Fruit fly (Drosophila melanogaster) whole organism, prepupa: ENCODE data around the gene Tmem43.

Source experiments
- Blimp-1 ChIP-seq: fragments of 200-800 bp; sonication (Bioruptor generic); optimal IDR thresholded peaks from 3 replicates; lab custom pipeline; 2017; ENCODE audit warnings: missing biosample characterization, missing genetic modification characterization, mild to moderate bottlenecking, moderate library complexity, missing genetic modification reagents
- CG10631 ChIP-seq: fragments of 200-800 bp; sonication (Bioruptor generic); optimal IDR thresholded peaks from 2 replicates; lab custom pipeline; 2016; ENCODE audit warnings: missing biosample characterization, missing genetic modification characterization
- CG11762 ChIP-seq: fragments of 200-800 bp; sonication (Bioruptor generic); optimal IDR thresholded peaks from 3 replicates; lab custom pipeline; 2016; ENCODE audit warnings: missing biosample characterization, missing genetic modification characterization; ENCODE audit not compliant: insufficient read depth
- CG15336 ChIP-seq: fragments of 200-800 bp; sonication (Bioruptor generic); IDR thresholded peaks from 2 replicates; pipeline ENCODE4 v1.3.6; 2022; ENCODE audit warnings: missing biosample characterization, missing genetic modification characterization
- CG3032 ChIP-seq: fragments of 200-800 bp; optimal IDR thresholded peaks from 2 replicates; lab custom pipeline; 2019; ENCODE audit warnings: missing biosample characterization, mild to moderate bottlenecking, missing genetic modification characterization, moderate library complexity
- CG31627 ChIP-seq: fragments of 200-800 bp; sonication (Bioruptor generic); optimal IDR thresholded peaks from 3 replicates; lab custom pipeline; 2016; ENCODE audit warnings: missing biosample characterization, missing genetic modification characterization
- CG3919 ChIP-seq: fragments of 200-800 bp; sonication (Bioruptor generic); optimal IDR thresholded peaks from 3 replicates; lab custom pipeline; 2016; ENCODE audit warnings: missing biosample characterization, missing genetic modification characterization
- CG4318 ChIP-seq: fragments of 200-800 bp; sonication (Bioruptor generic); optimal IDR thresholded peaks from 3 replicates; lab custom pipeline; 2017; ENCODE audit warnings: missing biosample characterization, mild to moderate bottlenecking, missing genetic modification characterization
- CG6276 ChIP-seq: fragments of 200-800 bp; sonication (Bioruptor generic); optimal IDR thresholded peaks from 2 replicates; lab custom pipeline; 2017; ENCODE audit warnings: missing biosample characterization, mild to moderate bottlenecking, missing genetic modification characterization
- CG6808 ChIP-seq: fragments of 200-800 bp; sonication (Bioruptor generic); optimal IDR thresholded peaks from 3 replicates; lab custom pipeline; 2017; ENCODE audit warnings: missing biosample characterization, missing genetic modification characterization, mild to moderate bottlenecking, moderate library complexity, missing genetic modification reagents
- CG6854 ChIP-seq: fragments of 200-800 bp; sonication (Bioruptor generic); optimal IDR thresholded peaks from 2 replicates; lab custom pipeline; 2017; ENCODE audit warnings: missing biosample characterization, mild to moderate bottlenecking, missing genetic modification characterization
- CG8632 ChIP-seq: fragments of 200-800 bp; sonication (Bioruptor generic); optimal IDR thresholded peaks from 3 replicates; lab custom pipeline; 2016; ENCODE audit warnings: missing biosample characterization, missing genetic modification characterization
- CG9139 ChIP-seq: fragments of 200-800 bp; sonication (Bioruptor generic); optimal IDR thresholded peaks from 3 replicates; lab custom pipeline; 2017; ENCODE audit warnings: missing biosample characterization, mild to moderate bottlenecking, missing genetic modification characterization
- Eip75B ChIP-seq: fragments of 200-800 bp; sonication (Bioruptor generic); optimal IDR thresholded peaks from 3 replicates; lab custom pipeline; 2016; ENCODE audit warnings: missing biosample characterization, missing genetic modification characterization
- Eip78C ChIP-seq: fragments of 200-800 bp; sonication (Bioruptor generic); peaks from one replicate; lab custom pipeline; 2016; ENCODE audit warnings: missing biosample characterization, missing genetic modification characterization
- Hr38 ChIP-seq: sonication (Bioruptor generic); optimal IDR thresholded peaks from 2 replicates; lab custom pipeline; 2016; ENCODE audit warnings: missing biosample characterization, missing genetic modification characterization
- Hr39 ChIP-seq: fragments of 200-800 bp; sonication (Bioruptor generic); optimal IDR thresholded peaks from 2 replicates; lab custom pipeline; 2016; ENCODE audit warnings: missing biosample characterization, missing genetic modification characterization
- Lpt ChIP-seq: fragments of 200-800 bp; sonication (Bioruptor generic); optimal IDR thresholded peaks from 3 replicates; lab custom pipeline; 2016; ENCODE audit warnings: missing biosample characterization, missing genetic modification characterization
- Smox ChIP-seq: fragments of 200-800 bp; sonication (Bioruptor generic); optimal IDR thresholded peaks from 3 replicates; lab custom pipeline; 2016; ENCODE audit warnings: missing biosample characterization, missing genetic modification characterization
- Sox102F ChIP-seq: fragments of 200-800 bp; sonication (Bioruptor generic); optimal IDR thresholded peaks from 2 replicates; lab custom pipeline; 2016; ENCODE audit warnings: missing biosample characterization, mild to moderate bottlenecking, missing genetic modification characterization
- achi ChIP-seq: fragments of 200-800 bp; sonication (Bioruptor generic); optimal IDR thresholded peaks from 3 replicates; lab custom pipeline; 2016; ENCODE audit warnings: missing biosample characterization, missing genetic modification characterization
- dac ChIP-seq: fragments of 200-800 bp; sonication (Bioruptor generic); optimal IDR thresholded peaks from 2 replicates; lab custom pipeline; 2017; ENCODE audit warnings: missing biosample characterization, mild to moderate bottlenecking, missing genetic modification characterization
- esn ChIP-seq: fragments of 200-800 bp; sonication (Bioruptor generic); optimal IDR thresholded peaks from 2 replicates; lab custom pipeline; 2016; ENCODE audit warnings: missing biosample characterization, mild to moderate bottlenecking, missing genetic modification characterization, moderate library complexity
- fd59A ChIP-seq: fragments of 200-800 bp; sonication (Bioruptor generic); optimal IDR thresholded peaks from 2 replicates; lab custom pipeline; 2017; ENCODE audit warnings: missing biosample characterization, mild to moderate bottlenecking, missing genetic modification characterization, missing genetic modification reagents
- fd85E ChIP-seq: fragments of 200-800 bp; sonication (Bioruptor generic); optimal IDR thresholded peaks from 3 replicates; lab custom pipeline; 2016; ENCODE audit warnings: missing biosample characterization, missing genetic modification characterization
- fkh ChIP-seq: fragments of 200-800 bp; sonication (Bioruptor generic); optimal IDR thresholded peaks from 3 replicates; lab custom pipeline; 2017; ENCODE audit warnings: missing biosample characterization, mild to moderate bottlenecking, missing genetic modification characterization, moderate library complexity
- lz ChIP-seq: fragments of 200-800 bp; sonication (Bioruptor generic); optimal IDR thresholded peaks from 3 replicates; lab custom pipeline; 2016; ENCODE audit warnings: missing biosample characterization, missing genetic modification characterization
- salr ChIP-seq, 2 experiments: fragments of 200-800 bp; sonication (Bioruptor generic); optimal IDR thresholded peaks; 3 replicates each; lab custom pipeline; 2016 to 2018; ENCODE audit warnings: missing biosample characterization in 2 of 2, missing genetic modification characterization in 2 of 2, mild to moderate bottlenecking in 1 of 2
- spab ChIP-seq: fragments of 200-800 bp; sonication (Bioruptor generic); optimal IDR thresholded peaks from 2 replicates; lab custom pipeline; 2017; ENCODE audit warnings: missing biosample characterization, mild to moderate bottlenecking, missing genetic modification characterization, missing genetic modification reagents
- vri ChIP-seq: fragments of 200-800 bp; sonication (Bioruptor generic); optimal IDR thresholded peaks from 3 replicates; lab custom pipeline; 2016; ENCODE audit warnings: missing biosample characterization, mild to moderate bottlenecking, missing genetic modification characterization

Tmem43 gene

DNA sequence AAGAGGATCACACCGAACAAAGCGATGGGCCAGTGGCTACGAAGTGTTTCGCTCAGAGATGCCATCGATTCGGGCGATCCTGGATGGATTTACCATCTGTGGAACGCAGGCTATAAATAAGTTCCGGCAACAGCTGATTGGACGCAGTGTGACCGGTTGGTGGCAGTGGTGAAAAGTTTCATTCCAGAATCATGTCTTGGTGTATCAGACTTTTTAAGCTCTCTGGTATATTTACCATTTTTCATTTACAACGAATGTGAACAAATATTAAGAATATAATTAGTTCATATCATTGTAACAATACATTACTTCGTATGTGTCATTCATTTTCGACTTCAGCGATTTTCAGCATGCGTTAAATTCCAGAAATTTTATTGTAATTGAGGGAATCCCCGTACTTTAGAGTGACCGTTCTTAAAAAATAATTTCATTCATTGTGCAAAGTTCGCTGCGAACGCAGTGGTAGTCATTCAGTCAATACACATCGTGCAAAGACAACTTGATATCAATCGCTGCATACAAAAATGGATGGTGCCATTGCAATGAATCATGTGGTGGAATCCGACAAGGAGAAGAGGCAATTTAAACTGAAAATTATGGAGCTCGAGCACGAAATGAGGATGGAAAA, at the start of gene Tmem43:
Gene Tmem43 (minus strand): TSS at position 152 of the 628 bp plus-strand sequence.
- TF ChIP-seq Eip78C (GFP tag; lab: Kevin White, UChicago), result peak; percentile 68
- no peak for TF ChIP-seq Hr38 (GFP tag; lab: Kevin White, UChicago)

- TF ChIP-seq esn (peak; percentile 23), Eip78C (GFP tag; lab: Kevin White, UChicago) (peak; percentile 51), CG31627 (GFP tag; lab: Kevin White, UChicago) (peak; percentile 17), Hr39 (GFP tag; lab: Kevin White, UChicago) (no peak), CG3032 (tag; lab: Kevin White, UChicago) (no peak)
- TF ChIP-seq, all 60 proteins: peak for 3
Measured at dm6 chr3L:7963549-7963948, 48.6 kb upstream of the Tmem43 start.

DNA sequence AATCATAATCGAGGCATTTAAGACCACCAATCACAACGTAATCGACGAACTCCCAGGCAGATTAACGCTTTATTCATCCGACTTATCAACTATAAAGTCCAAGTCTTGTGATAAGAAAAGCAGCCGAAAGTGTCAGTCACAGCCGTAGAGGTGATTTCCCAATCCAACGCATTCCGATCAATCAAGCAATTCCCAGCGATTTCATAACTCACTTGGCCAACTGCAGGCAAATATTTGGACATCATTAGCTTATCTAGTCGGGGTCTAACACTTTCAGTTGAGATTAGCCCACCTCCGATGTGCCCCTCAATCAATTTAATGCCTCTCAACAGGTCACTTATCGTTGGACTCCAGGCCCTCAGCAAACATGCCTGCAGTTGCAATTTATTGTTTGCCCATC, 48.1 kb upstream of the Tmem43 start:
- TF ChIP-seq CG4318, result no peak
- TF ChIP-seq fd85E (GFP tag; lab: Kevin White, UChicago), result no peak
- TF ChIP-seq CG31627 (GFP tag; lab: Kevin White, UChicago), result no peak
- no peak for TF ChIP-seq Smox (GFP tag; lab: Kevin White, UChicago)
- no peak for TF ChIP-seq Sox102F (GFP tag; lab: Kevin White, UChicago)
- no peak for TF ChIP-seq CG15336 (GFP tag; lab: Robert Waterston, UW)
- TF ChIP-seq spab (GFP tag; lab: Kevin White, UChicago), result no peak
- no peak for TF ChIP-seq CG6854 (GFP tag; lab: Kevin White, UChicago)
- no peak for TF ChIP-seq CG3919 (GFP tag; lab: Kevin White, UChicago)
- no peak for TF ChIP-seq Blimp-1 (GFP tag; lab: Kevin White, UChicago)
- TF ChIP-seq fd59A (GFP tag; lab: Kevin White, UChicago), result no peak
- no peak for TF ChIP-seq CG11762 (GFP tag; lab: Kevin White, UChicago)
- TF ChIP-seq CG8632 (GFP tag; lab: Kevin White, UChicago), result no peak
- no peak for TF ChIP-seq CG9139 (GFP tag; lab: Kevin White, UChicago)
- TF ChIP-seq lz (GFP tag; lab: Kevin White, UChicago), result no peak
- TF ChIP-seq CG6276 (GFP tag; lab: Kevin White, UChicago), result no peak
- no peak for TF ChIP-seq Lpt (GFP tag; lab: Kevin White, UChicago)
- TF ChIP-seq Hr38 (GFP tag; lab: Kevin White, UChicago), result no peak
- no peak for TF ChIP-seq CG3032 (tag; lab: Kevin White, UChicago)
- no peak for TF ChIP-seq achi (GFP tag; lab: Kevin White, UChicago)

dm6 chr3L:7961973-7962753, 47.2 kb upstream of the Tmem43 start:
- TF ChIP-seq vri (no peak), Eip75B (GFP tag; lab: Kevin White, UChicago) (no peak), Smox (GFP tag; lab: Kevin White, UChicago) (no peak), CG6808 (no peak), salr (GFP tag; optimal IDR thresholded peaks at IDR 0.05; lab: Kevin White, UChicago) (no peak), fkh (peak; percentile 85), Eip78C (GFP tag; lab: Kevin White, UChicago) (peak; percentile 32), CG10631 (GFP tag; lab: Kevin White, UChicago) (no peak), spab (GFP tag; lab: Kevin White, UChicago) (no peak), dac (GFP tag; lab: Kevin White, UChicago) (no peak), Blimp-1 (GFP tag; lab: Kevin White, UChicago) (no peak)
- TF ChIP-seq, all 60 proteins: peak for 2
